Fruit fly (Drosophila melanogaster) whole organism: ENCODE results near the gene vig2.

Experiments used
- pan ChIP-seq: fragments of >200 bp; optimal IDR thresholded peaks from 2 replicates; lab custom pipeline; 2017
- psq ChIP-seq: fragments of >200 bp; optimal IDR thresholded peaks from 2 replicates; lab custom pipeline; 2017
- usp ChIP-seq: fragments of >200 bp; optimal IDR thresholded peaks from 2 replicates; lab custom pipeline; 2017; ENCODE audit warnings: missing biosample characterization, missing genetic modification characterization, mixed read lengths

- no peak for TF ChIP-seq psq (lab: Kevin White, UChicago)
- TF ChIP-seq pan (lab: Kevin White, UChicago): no peak
- TF ChIP-seq usp (GFP tag; lab: Kevin White, UChicago): no peak
Observed at dm6 chr3R:25082348-25082747, 40.8 kb upstream of the vig2 start, which contains the start of gene fd96Ca.
